Worm (Caenorhabditis elegans): ENCODE data around the gene C06C6.7.

DNA sequence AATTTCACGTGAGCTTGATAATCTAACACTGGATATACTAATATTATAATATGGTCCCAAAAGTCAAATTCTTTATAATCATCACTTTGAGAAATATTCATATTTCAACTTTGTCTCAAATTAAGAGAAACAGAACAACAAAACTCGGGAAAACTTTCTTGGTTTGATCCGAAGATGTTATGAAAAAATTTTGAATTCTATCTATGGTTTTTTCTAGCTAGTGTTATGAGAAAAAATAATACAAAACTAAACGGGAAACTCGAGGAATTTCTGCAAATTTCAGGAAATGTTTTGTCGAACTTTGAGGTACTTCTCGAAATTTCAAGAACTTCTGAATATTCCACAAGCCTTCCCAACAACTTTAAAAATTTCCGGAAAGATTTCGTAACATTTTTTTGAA lies 41.0 kb upstream of the C06C6.7 start, which contains the start of gene srw-59:
- no peak for TF ChIP-seq daf-12 (tag; optimal IDR thresholded peaks at IDR 0.05)
- no peak for TF ChIP-seq fkh-10 (GFP tag; optimal IDR thresholded peaks at IDR 0.05)
- TF ChIP-seq nhr-12 (tag; optimal IDR thresholded peaks at IDR 0.05) = no peak
- TF ChIP-seq mml-1 (tag; optimal IDR thresholded peaks at IDR 0.05) = no peak
- no peak for TF ChIP-seq nhr-77 (tag; optimal IDR thresholded peaks at IDR 0.05)
- TF ChIP-seq fos-1 (tag; optimal IDR thresholded peaks at IDR 0.05) = no peak
- no peak for TF ChIP-seq pqm-1 (tag; optimal IDR thresholded peaks at IDR 0.05)

Data from whole organism, L3 larva.